Worm (Caenorhabditis elegans) whole organism, late embryonic: ENCODE measurements around the gene gcy-11.

Experiments used
- C08G9.2 ChIP-seq: sonication (generic microtip); optimal IDR thresholded peaks from 2 replicates; lab custom pipeline; 2016; ENCODE audit warnings: mild to moderate bottlenecking, missing genetic modification characterization, moderate library complexity, missing compliant biosample characterization
- C38D4.7 ChIP-seq: fragments of 200-800 bp; sonication (Bioruptor generic); optimal IDR thresholded peaks from 2 replicates; lab custom pipeline; 2018; ENCODE audit warnings: mild to moderate bottlenecking, missing genetic modification characterization, moderate library complexity, missing compliant biosample characterization
- K09A11.1 ChIP-seq: sonication (generic microtip); optimal IDR thresholded peaks from 2 replicates; lab custom pipeline; 2017; ENCODE audit warnings: antibody characterized with exemption, mild to moderate bottlenecking, missing genetic modification characterization, missing compliant biosample characterization; ENCODE audit not compliant: insufficient read depth
- T23F11.4 ChIP-seq: fragments of 200-800 bp; sonication (Bioruptor generic); optimal IDR thresholded peaks from 2 replicates; lab custom pipeline; 2018; ENCODE audit warnings: mild to moderate bottlenecking, missing genetic modification characterization, missing compliant biosample characterization
- Y22D7AL.16 ChIP-seq: sonication (generic microtip); optimal IDR thresholded peaks from 2 replicates; lab custom pipeline; 2016; ENCODE audit warnings: missing genetic modification characterization, missing compliant biosample characterization
- ceh-14 ChIP-seq: sonication (generic microtip); optimal IDR thresholded peaks from 2 replicates; lab custom pipeline; 2016; ENCODE audit warnings: missing genotype, missing genetic modification characterization, missing compliant biosample characterization
- ceh-18 ChIP-seq: sonication (generic microtip); optimal IDR thresholded peaks from 2 replicates; lab custom pipeline; 2016; ENCODE audit warnings: missing genetic modification characterization, missing compliant biosample characterization
- ceh-19 ChIP-seq: fragments of 200-800 bp; sonication (Bioruptor generic); optimal IDR thresholded peaks from 2 replicates; lab custom pipeline; 2018; ENCODE audit warnings: mild to moderate bottlenecking, missing genetic modification characterization, missing compliant biosample characterization
- ceh-2 ChIP-seq: sonication (generic microtip); optimal IDR thresholded peaks from 2 replicates; lab custom pipeline; 2016; ENCODE audit warnings: missing genotype, missing genetic modification characterization, missing compliant biosample characterization
- ceh-22 ChIP-seq: sonication (generic microtip); optimal IDR thresholded peaks from 2 replicates; lab custom pipeline; 2017; ENCODE audit warnings: missing biosample characterization, missing genetic modification characterization
- ceh-30 ChIP-seq: fragments of 150-350 bp; optimal IDR thresholded peaks from 2 replicates; lab custom pipeline; 2014; ENCODE audit warnings: missing biosample characterization, missing genetic modification characterization
- ceh-31 ChIP-seq: sonication (generic microtip); optimal IDR thresholded peaks from 2 replicates; lab custom pipeline; 2016; ENCODE audit warnings: missing genetic modification characterization, missing compliant biosample characterization
- ceh-34 ChIP-seq: sonication (generic microtip); optimal IDR thresholded peaks from 2 replicates; lab custom pipeline; 2016; ENCODE audit warnings: mild to moderate bottlenecking, missing genetic modification characterization, missing compliant biosample characterization
- ceh-45 ChIP-seq: fragments of 200-800 bp; sonication (Bioruptor generic); IDR thresholded peaks from 2 replicates; pipeline ENCODE4 v1.3.6; 2022; ENCODE audit warnings: missing genetic modification reagents, missing genetic modification characterization, missing compliant biosample characterization
- ceh-48 ChIP-seq: sonication (generic microtip); optimal IDR thresholded peaks from 2 replicates; lab custom pipeline; 2016; ENCODE audit warnings: missing genetic modification characterization, inconsistent platforms, missing compliant biosample characterization
- ceh-6 ChIP-seq: fragments of 200-800 bp; sonication (Bioruptor generic); optimal IDR thresholded peaks from 2 replicates; lab custom pipeline; 2018; ENCODE audit warnings: mild to moderate bottlenecking, missing genetic modification characterization, missing compliant biosample characterization
- ceh-9 ChIP-seq: sonication (generic microtip); optimal IDR thresholded peaks from 2 replicates; lab custom pipeline; 2016; ENCODE audit warnings: mild to moderate bottlenecking, missing genetic modification characterization, inconsistent platforms, missing compliant biosample characterization
- dmd-4 ChIP-seq: sonication (generic microtip); optimal IDR thresholded peaks from 2 replicates; lab custom pipeline; 2016; ENCODE audit warnings: borderline replicate concordance, missing genetic modification characterization, missing compliant biosample characterization
- dve-1 ChIP-seq: sonication (generic microtip); optimal IDR thresholded peaks from 2 replicates; lab custom pipeline; 2017; ENCODE audit warnings: antibody characterized with exemption, mild to moderate bottlenecking, missing genetic modification characterization, missing compliant biosample characterization
- elt-2 ChIP-seq: sonication (generic microtip); optimal IDR thresholded peaks from 2 replicates; lab custom pipeline; 2016; ENCODE audit warnings: missing genetic modification reagents, missing genetic modification characterization, missing compliant biosample characterization
- eyg-1 ChIP-seq: sonication (generic microtip); optimal IDR thresholded peaks from 2 replicates; lab custom pipeline; 2016; ENCODE audit warnings: missing genotype, missing genetic modification characterization, missing compliant biosample characterization
- fax-1 ChIP-seq: sonication (generic microtip); optimal IDR thresholded peaks from 2 replicates; lab custom pipeline; 2016; ENCODE audit warnings: missing genotype, missing genetic modification characterization, missing compliant biosample characterization
- fkh-10 ChIP-seq: fragments of 150-350 bp; optimal IDR thresholded peaks from 2 replicates; lab custom pipeline; 2014; ENCODE audit warnings: missing biosample characterization, missing genetic modification reagents, missing genetic modification characterization
- fkh-6 ChIP-seq: sonication (generic microtip); optimal IDR thresholded peaks from 2 replicates; lab custom pipeline; 2016; ENCODE audit warnings: missing genetic modification characterization, missing compliant biosample characterization
- hlh-15 ChIP-seq: sonication (generic microtip); optimal IDR thresholded peaks from 2 replicates; lab custom pipeline; 2016; ENCODE audit warnings: missing genetic modification characterization, missing compliant biosample characterization
- hlh-6 ChIP-seq: sonication (generic microtip); optimal IDR thresholded peaks from 2 replicates; lab custom pipeline; 2016; ENCODE audit warnings: missing genotype, missing genetic modification characterization, missing compliant biosample characterization
- madf-2 ChIP-seq: sonication (generic microtip); optimal IDR thresholded peaks from 2 replicates; lab custom pipeline; 2017; ENCODE audit warnings: missing genetic modification characterization, missing compliant biosample characterization
- nhr-11 ChIP-seq: fragments of 150-350 bp; optimal IDR thresholded peaks from 2 replicates; lab custom pipeline; 2014; ENCODE audit warnings: missing biosample characterization, missing genetic modification characterization
- odd-2 ChIP-seq: sonication (generic microtip); optimal IDR thresholded peaks from 2 replicates; lab custom pipeline; 2017; ENCODE audit warnings: antibody characterized with exemption, mild to moderate bottlenecking, missing genetic modification characterization, missing compliant biosample characterization
- pat-9 ChIP-seq: fragments of 200-800 bp; sonication (Bioruptor generic); optimal IDR thresholded peaks from 2 replicates; lab custom pipeline; 2018; ENCODE audit warnings: mild to moderate bottlenecking, missing genetic modification characterization, moderate library complexity, missing compliant biosample characterization
- pax-1 ChIP-seq: fragments of 150-350 bp; optimal IDR thresholded peaks from 2 replicates; lab custom pipeline; 2014; ENCODE audit warnings: missing biosample characterization, missing genetic modification characterization
- pha-2 ChIP-seq: sonication (generic microtip); optimal IDR thresholded peaks from 2 replicates; lab custom pipeline; 2017; ENCODE audit warnings: mild to moderate bottlenecking, missing genetic modification characterization, missing compliant biosample characterization
- pha-4 ChIP-seq: fragments of 150-350 bp; optimal IDR thresholded peaks from 2 replicates; lab custom pipeline; 2018; ENCODE audit warnings: missing biosample characterization, missing genetic modification reagents, missing genetic modification characterization
- ref-2 ChIP-seq: sonication (generic microtip); optimal IDR thresholded peaks from 2 replicates; lab custom pipeline; 2016; ENCODE audit warnings: missing genetic modification characterization, missing compliant biosample characterization
- rnt-1 ChIP-seq: sonication (generic microtip); optimal IDR thresholded peaks from 2 replicates; lab custom pipeline; 2016; ENCODE audit warnings: missing genetic modification characterization, missing compliant biosample characterization
- sox-2 ChIP-seq: fragments of 200-800 bp; sonication (Bioruptor generic); IDR thresholded peaks from 2 replicates; pipeline ENCODE4 v1.3.6; 2022; ENCODE audit warnings: missing genetic modification reagents, missing genetic modification characterization, missing compliant biosample characterization
- sox-4 ChIP-seq: sonication (generic microtip); optimal IDR thresholded peaks from 2 replicates; lab custom pipeline; 2017; ENCODE audit warnings: mild to moderate bottlenecking, missing genetic modification characterization, inconsistent platforms, missing compliant biosample characterization
- tbx-7 ChIP-seq: sonication (generic microtip); optimal IDR thresholded peaks from 2 replicates; lab custom pipeline; 2016; ENCODE audit warnings: missing genotype, missing genetic modification characterization, missing compliant biosample characterization
- unc-3 ChIP-seq, 2 experiments: fragments of 200-800 bp in 1 of 2; sonication (Bioruptor generic) in 1 of 2; sonication (generic microtip) in 1 of 2; conservative IDR thresholded peaks in 1 of 2; optimal IDR thresholded peaks in 1 of 2; 2 replicates each; pipeline versions ENCODE4 v1.3.6 to Lab custom; 2016 to 2022; ENCODE audit warnings: missing compliant biosample characterization in 2 of 2, missing genetic modification characterization in 2 of 2, missing genetic modification reagents in 1 of 2
- unc-55 ChIP-seq: sonication (generic microtip); optimal IDR thresholded peaks from 2 replicates; lab custom pipeline; 2017; ENCODE audit warnings: missing biosample characterization, missing genetic modification reagents, missing genetic modification characterization
- zip-5 ChIP-seq: sonication (generic microtip); optimal IDR thresholded peaks from 2 replicates; lab custom pipeline; 2016; ENCODE audit warnings: missing genetic modification characterization, missing compliant biosample characterization
- ztf-16 ChIP-seq: sonication (generic microtip); optimal IDR thresholded peaks from 2 replicates; lab custom pipeline; 2017; ENCODE audit warnings: missing genetic modification characterization, missing compliant biosample characterization

Gene gcy-11

ce11 chrX:17054121-17054520 lies 1.3 kb downstream of the gcy-11 start:
- TF ChIP-seq K09A11.1 (tag; lab: Kevin White, UChicago) (no peak), pat-9 (tag; lab: Kevin White, UChicago) (no peak), ceh-14 (tag; lab: Kevin White, UChicago) (no peak), C38D4.7 (GFP tag; lab: Kevin White, UChicago) (no peak), hlh-6 (tag; lab: Kevin White, UChicago) (no peak), Y22D7AL.16 (tag; lab: Kevin White, UChicago) (no peak), sox-4 (tag; lab: Kevin White, UChicago) (no peak), fkh-6 (tag; lab: Kevin White, UChicago) (no peak), C08G9.2 (tag; lab: Kevin White, UChicago) (no peak), tbx-7 (tag; lab: Kevin White, UChicago) (no peak), madf-2 (tag; lab: Kevin White, UChicago) (no peak), elt-2 (tag; lab: Kevin White, UChicago) (no peak), fkh-10 (no peak), ceh-2 (tag; lab: Kevin White, UChicago) (no peak), ztf-16 (tag; lab: Kevin White, UChicago) (no peak), ceh-48 (tag; lab: Kevin White, UChicago) (no peak), ref-2 (tag; lab: Kevin White, UChicago) (no peak), ceh-9 (tag; lab: Kevin White, UChicago) (no peak), unc-3 (GFP tag; conservative IDR thresholded peaks at IDR 0.05; lab: Robert Waterston, UW) (no peak), unc-3 (tag; optimal IDR thresholded peaks at IDR 0.05; lab: Kevin White, UChicago) (no peak), odd-2 (no peak)

- TF ChIP-seq dmd-4: no peak
- no peak for TF ChIP-seq ztf-16 (tag; lab: Kevin White, UChicago)
- no peak for TF ChIP-seq ceh-31 (tag; lab: Kevin White, UChicago)
- TF ChIP-seq pha-4 (tag; lab: Kevin White, UChicago): no peak
- no peak for TF ChIP-seq sox-2 (GFP tag; lab: Robert Waterston, UW)
- no peak for TF ChIP-seq pha-2
- TF ChIP-seq, all 69 proteins: peak for 0
Measured at ce11 chrX:17045529-17045928, 9.9 kb downstream of the gcy-11 start, which contains the start of gene C30G4.2. C30G4.2 (minus strand) TSS chrX:17045629.

- TF ChIP-seq hlh-15 (no peak), rnt-1 (tag; lab: Kevin White, UChicago) (peak; percentile 44), ceh-34 (tag; lab: Kevin White, UChicago) (no peak), dmd-4 (no peak), ceh-30 (no peak), ceh-19 (GFP tag; lab: Kevin White, UChicago) (no peak), zip-5 (tag; lab: Kevin White, UChicago) (no peak), pax-1 (tag; lab: Kevin White, UChicago) (no peak), fax-1 (no peak), T23F11.4 (GFP tag; lab: Kevin White, UChicago) (no peak), nhr-11 (no peak), ceh-6 (GFP tag; lab: Kevin White, UChicago) (no peak), dve-1 (tag; lab: Kevin White, UChicago) (no peak), eyg-1 (tag; lab: Kevin White, UChicago) (no peak), pat-9 (tag; lab: Kevin White, UChicago) (no peak), unc-55 (GFP tag; lab: Kevin White, UChicago) (peak; percentile 14), ceh-22 (tag; lab: Kevin White, UChicago) (no peak), ceh-18 (peak; percentile 84), ceh-45 (GFP tag; lab: Robert Waterston, UW) (no peak)
Measured at ce11 chrX:17042946-17043345, 12.4 kb downstream of the gcy-11 start, which contains the start of gene F35B3.7. F35B3.7 (minus strand) TSS chrX:17043078.
